Worm (Caenorhabditis elegans): Measurements from ENCODE around the gene spe-39.

Gene spe-39

DNA sequence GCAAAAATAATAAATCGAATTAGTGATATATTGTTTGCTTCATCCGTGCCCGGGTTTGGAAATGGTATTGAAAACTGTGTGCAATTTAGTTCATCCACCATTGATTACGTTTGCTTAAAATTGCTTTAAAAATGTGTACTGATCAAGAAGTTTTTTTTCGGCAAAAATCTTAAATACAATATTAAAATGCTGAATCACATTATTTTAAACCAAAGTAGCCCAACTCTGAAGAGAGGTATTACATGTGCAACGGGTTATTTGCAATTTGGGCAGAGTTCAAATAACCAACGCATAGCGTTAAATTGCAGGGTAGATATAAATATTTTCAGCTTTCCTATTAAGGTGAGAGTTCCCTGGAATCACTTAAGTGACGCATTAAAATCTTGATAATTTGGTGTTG is 31.9 kb downstream of the spe-39 start, which contains the start of gene dmsr-14:
TSS of gene dmsr-14 (minus strand) at position 101 of the 400 bp plus-strand sequence.
- no peak for TF ChIP-seq unc-62 (GFP tag; optimal IDR thresholded peaks at IDR 0.05)

DNA sequence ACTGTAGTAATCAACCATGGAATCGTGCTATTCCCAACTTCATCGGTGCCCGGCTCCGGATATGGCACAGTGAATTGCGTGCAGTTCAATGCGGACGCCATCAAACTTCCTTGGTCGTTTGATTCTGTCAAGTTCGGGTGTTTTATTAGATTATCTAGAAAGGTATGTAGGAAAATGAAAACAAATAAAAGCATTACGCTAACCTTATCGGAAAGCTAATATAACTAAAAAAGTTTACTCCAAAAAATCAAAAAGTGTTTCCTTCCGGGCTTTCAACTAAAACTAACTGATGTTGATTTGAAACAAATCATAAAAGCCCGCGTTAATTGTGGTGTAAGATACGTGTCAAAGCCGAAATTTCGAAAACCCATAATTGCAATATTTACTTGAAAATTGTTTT is 34.6 kb downstream of the spe-39 start, which contains the start of gene dmsr-13:
TSS of gene dmsr-13 (minus strand) at position 101 of the 400 bp plus-strand sequence.
- TF ChIP-seq unc-62 (GFP tag; optimal IDR thresholded peaks at IDR 0.05) = no peak

DNA sequence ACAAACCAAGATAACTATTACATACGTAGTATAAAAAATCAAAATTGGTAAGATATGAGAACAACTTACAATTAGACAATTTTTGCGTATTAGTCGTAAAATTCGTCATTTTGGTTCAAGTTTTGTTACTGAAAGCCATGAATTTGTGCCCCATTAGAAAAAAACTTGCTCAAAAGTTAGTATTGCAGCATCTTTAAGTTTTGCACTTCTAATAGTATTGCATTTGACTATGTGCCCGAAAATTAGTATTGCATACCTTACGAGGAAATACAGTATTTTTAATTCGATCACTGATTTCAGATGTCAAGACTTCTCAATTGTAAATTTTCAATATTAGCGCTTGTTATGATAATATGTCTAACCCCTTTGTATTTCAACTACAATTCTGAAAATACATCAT is 36.3 kb downstream of the spe-39 start, which contains the start of gene T15B7.8:
TSS of gene T15B7.8 (plus strand) at position 301 of the 400 bp plus-strand sequence.
- no peak for TF ChIP-seq unc-62 (GFP tag; optimal IDR thresholded peaks at IDR 0.05)

DNA sequence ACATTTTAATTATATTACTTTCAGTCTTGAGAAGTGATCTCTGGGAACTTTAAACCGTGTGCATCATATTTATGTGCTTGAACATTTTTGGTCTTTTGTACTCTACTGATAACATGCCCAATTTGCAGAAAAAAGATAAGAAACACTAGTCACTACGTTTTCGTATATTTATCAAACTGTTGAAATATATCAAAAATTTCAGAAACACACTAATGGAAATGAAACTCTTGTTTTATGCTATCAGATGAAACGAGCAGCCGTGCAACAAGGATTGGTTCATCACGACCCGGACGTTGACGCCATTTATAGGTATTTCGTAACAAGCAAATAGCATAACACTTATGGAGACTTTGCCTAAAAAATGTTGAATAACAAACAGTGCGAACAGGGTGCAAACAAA is 38.2 kb downstream of the spe-39 start:
- no peak for TF ChIP-seq unc-62 (GFP tag; optimal IDR thresholded peaks at IDR 0.05)

DNA sequence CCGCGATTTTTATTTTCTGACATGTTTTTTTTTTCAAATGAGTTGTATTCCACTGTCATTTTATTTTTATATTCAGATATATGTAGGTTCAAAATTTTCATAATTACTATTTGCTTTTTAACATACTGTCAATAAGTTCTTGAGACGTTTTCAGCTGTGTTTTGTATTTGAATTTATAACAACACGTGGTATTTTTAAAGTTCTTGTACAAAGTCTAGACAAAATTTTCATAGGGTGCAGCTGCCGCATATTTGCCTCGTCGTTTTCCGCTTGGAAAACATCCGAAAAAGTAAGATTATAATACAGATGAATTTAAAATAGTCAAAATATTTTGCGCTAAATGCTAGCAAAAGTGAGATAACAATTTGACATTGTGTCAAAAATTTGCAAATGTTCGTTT is 43.5 kb downstream of the spe-39 start, which contains the start of gene dmsr-15:
TSS of gene dmsr-15 (minus strand) at position 101 of the 400 bp plus-strand sequence.
- TF ChIP-seq unc-62 (GFP tag; optimal IDR thresholded peaks at IDR 0.05) = no peak

DNA sequence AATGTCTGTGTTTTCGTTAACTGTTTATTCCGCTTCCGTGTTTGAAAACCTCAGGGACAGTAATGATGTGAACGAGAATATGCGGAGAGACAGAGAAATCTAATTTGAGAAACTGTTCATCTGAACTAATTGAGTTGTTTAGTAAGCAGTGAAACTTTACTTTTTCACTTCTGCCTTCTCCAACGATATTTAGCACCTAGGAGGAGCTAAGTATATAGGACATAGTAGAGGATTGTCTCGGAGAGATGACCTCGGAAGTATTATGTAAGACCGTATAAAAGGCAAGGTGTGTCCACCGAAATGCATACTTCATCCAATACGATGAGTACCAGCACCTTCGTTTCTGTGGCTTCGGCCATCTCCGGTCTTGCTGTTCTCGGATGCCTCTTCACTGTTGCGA is 44.2 kb downstream of the spe-39 start, which contains the start of gene col-141:
TSS of gene col-141 (plus strand) at position 301 of the 400 bp plus-strand sequence.
- TF ChIP-seq unc-62 (GFP tag; optimal IDR thresholded peaks at IDR 0.05) = no peak

DNA sequence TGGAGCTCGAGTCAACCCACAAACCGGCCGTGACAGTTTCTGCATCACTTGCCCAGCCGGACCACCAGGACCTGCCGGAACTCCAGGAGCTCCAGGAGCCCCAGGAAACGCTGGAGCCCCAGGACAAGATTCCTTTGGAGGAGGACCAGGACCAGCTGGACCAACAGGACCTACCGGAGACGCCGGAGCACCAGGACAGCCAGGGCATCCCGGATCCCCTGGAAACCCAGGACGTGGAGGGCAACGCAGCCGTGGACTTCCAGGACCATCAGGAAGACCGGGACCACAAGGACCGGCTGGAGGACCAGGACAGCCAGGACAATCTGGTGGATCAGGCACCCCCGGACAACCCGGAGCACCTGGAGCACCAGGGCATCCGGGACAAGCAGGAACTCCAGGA is 44.8 kb downstream of the spe-39 start:
- no peak for TF ChIP-seq unc-62 (GFP tag; optimal IDR thresholded peaks at IDR 0.05)

DNA sequence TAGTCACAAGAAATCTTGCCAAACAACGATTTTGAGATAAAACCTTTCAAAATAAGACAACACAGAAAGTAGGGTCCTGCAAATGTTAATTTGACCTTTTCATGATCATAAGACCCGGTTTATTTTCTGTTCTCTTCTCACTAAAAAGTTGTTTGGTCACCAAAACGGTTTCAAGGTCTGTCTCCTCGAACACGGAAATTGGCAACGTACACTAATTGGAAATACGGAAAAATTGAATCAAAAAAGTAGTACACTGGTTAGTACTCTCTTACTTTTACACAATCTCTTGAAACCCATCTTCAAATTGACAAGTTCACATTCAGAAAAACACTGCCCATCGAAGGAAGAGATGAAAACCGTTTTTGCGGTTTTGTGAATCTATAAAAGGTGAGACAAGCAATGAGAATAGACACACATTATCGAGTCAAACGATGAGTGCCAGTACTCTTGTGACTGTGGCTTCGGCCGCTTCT is 45.5 kb downstream of the spe-39 start, which contains the start of gene col-142:
TSS of gene col-142 (plus strand) at position 423 of the 473 bp plus-strand sequence.
- no peak for TF ChIP-seq unc-62 (GFP tag; optimal IDR thresholded peaks at IDR 0.05)

DNA sequence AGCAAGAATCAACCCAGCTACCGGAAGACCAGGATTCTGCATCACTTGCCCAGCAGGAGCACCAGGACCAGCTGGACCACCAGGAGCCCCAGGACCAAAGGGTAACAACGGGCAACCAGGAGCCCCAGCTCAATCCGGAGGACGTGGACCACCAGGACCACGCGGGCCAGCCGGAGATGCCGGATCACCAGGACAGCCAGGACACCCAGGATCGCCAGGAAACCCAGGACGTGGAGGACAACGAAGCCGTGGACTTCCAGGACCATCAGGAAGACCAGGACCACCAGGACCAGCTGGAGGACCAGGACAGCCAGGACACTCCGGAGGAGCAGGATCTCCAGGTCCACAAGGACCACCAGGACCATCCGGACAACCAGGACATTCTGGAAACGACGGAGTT is 46.3 kb downstream of the spe-39 start:
- no peak for TF ChIP-seq unc-62 (GFP tag; optimal IDR thresholded peaks at IDR 0.05)

DNA sequence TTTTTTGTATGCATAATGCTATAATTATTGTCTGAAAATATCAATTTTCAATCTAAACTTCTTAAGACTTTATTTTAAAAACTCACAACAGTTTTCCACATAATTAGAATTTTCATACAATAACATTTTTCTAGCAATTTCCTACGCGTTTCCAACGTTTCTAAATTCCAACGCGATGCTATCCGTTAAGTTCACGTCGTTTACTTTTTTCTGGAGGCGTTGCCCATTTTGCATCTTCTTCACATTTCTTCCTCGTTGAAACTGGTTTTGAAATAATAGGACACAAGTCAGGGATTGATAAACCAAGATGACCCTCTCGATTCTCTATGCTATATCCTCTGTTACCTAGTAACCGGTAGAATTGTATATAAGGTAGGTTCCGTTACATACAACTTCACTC is 50.0 kb downstream of the spe-39 start, which contains the start of the genes T15B7.14 and col-143:
TSS of gene T15B7.14 (minus strand) at position 101 of the 400 bp plus-strand sequence.
TSS of gene col-143 (plus strand) at position 394 of the 400 bp plus-strand sequence.
- no peak for TF ChIP-seq unc-62 (GFP tag; optimal IDR thresholded peaks at IDR 0.05)

DNA sequence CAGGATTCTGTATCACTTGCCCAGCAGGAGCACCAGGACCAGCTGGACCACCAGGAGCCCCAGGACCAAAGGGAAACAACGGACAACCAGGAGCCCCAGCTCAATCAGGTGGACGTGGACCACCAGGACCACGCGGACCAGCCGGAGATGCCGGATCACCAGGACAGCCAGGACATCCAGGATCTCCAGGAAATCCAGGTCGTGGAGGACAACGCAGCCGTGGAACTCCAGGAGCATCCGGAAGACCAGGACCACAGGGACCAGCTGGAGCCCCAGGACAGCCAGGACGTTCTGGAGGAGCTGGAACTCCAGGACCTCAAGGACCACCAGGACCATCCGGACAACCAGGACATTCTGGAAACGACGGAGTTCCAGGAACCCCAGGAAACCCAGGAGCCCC is 50.8 kb downstream of the spe-39 start:
- TF ChIP-seq unc-62 (GFP tag; optimal IDR thresholded peaks at IDR 0.05) = no peak
